Worm (Caenorhabditis elegans) whole organism, L2 larva: ENCODE results near the gene T02C12.5.

Experiments
- C34F6.9 ChIP-seq: fragments of 150-350 bp; optimal IDR thresholded peaks from 2 replicates; lab custom pipeline; 2014; ENCODE audit warnings: missing biosample characterization, missing genetic modification characterization
- F13H6.1 ChIP-seq: sonication (generic microtip); optimal IDR thresholded peaks from 2 replicates; lab custom pipeline; 2016; ENCODE audit warnings: missing genetic modification characterization, missing compliant biosample characterization
- R02D3.7 ChIP-seq: fragments of 150-350 bp; optimal IDR thresholded peaks from 2 replicates; lab custom pipeline; 2014; ENCODE audit warnings: missing biosample characterization, missing genetic modification characterization
- ZK546.5 ChIP-seq: sonication (generic microtip); optimal IDR thresholded peaks from 2 replicates; lab custom pipeline; 2017; ENCODE audit warnings: missing biosample characterization, missing genetic modification characterization
- alr-1 ChIP-seq: fragments of 150-350 bp; optimal IDR thresholded peaks from 2 replicates; lab custom pipeline; 2014; ENCODE audit warnings: missing biosample characterization, missing genetic modification characterization
- aly-2 ChIP-seq: fragments of 150-350 bp; optimal IDR thresholded peaks from 2 replicates; lab custom pipeline; 2014; ENCODE audit warnings: missing biosample characterization, missing genetic modification characterization
- ama-1 ChIP-seq: fragments of 150-350 bp; optimal IDR thresholded peaks from 2 replicates; lab custom pipeline; 2018; ENCODE audit warnings: inconsistent platforms
- blmp-1 ChIP-seq: sonication (generic microtip); optimal IDR thresholded peaks from 2 replicates; lab custom pipeline; 2017; ENCODE audit warnings: missing genetic modification characterization, mild to moderate bottlenecking, missing compliant biosample characterization, antibody characterized with exemption, moderate library complexity; ENCODE audit not compliant: insufficient read depth
- ceh-16 ChIP-seq: fragments of 150-350 bp; optimal IDR thresholded peaks from 2 replicates; lab custom pipeline; 2014; ENCODE audit warnings: missing biosample characterization, missing genetic modification characterization
- ceh-82 ChIP-seq: fragments of 150-350 bp; optimal IDR thresholded peaks from 2 replicates; lab custom pipeline; 2014; ENCODE audit warnings: missing biosample characterization, missing genetic modification characterization
- dmd-4 ChIP-seq: sonication (generic microtip); optimal IDR thresholded peaks from 2 replicates; lab custom pipeline; 2017; ENCODE audit warnings: missing biosample characterization, missing genetic modification characterization
- elt-1 ChIP-seq: fragments of 150-350 bp; optimal IDR thresholded peaks from 2 replicates; lab custom pipeline; 2014; ENCODE audit warnings: missing biosample characterization, missing genetic modification characterization
- elt-3 ChIP-seq: sonication (generic microtip); optimal IDR thresholded peaks from 2 replicates; lab custom pipeline; 2017; ENCODE audit warnings: missing biosample characterization, missing genetic modification characterization
- gmeb-1 ChIP-seq: fragments of 150-350 bp; optimal IDR thresholded peaks from 2 replicates; lab custom pipeline; 2014; ENCODE audit warnings: missing biosample characterization, missing genetic modification characterization
- lin-13 ChIP-seq: fragments of 150-350 bp; optimal IDR thresholded peaks from 2 replicates; lab custom pipeline; 2014; ENCODE audit warnings: missing biosample characterization, missing genetic modification reagents, missing genetic modification characterization
- lin-39 ChIP-seq: fragments of 150-350 bp; optimal IDR thresholded peaks from 2 replicates; lab custom pipeline; 2014; ENCODE audit warnings: missing biosample characterization, missing genetic modification reagents, missing genetic modification characterization
- mab-5 ChIP-seq: fragments of 150-350 bp; optimal IDR thresholded peaks from 2 replicates; lab custom pipeline; 2014; ENCODE audit warnings: missing biosample characterization, missing genetic modification characterization
- nhr-10 ChIP-seq: sonication (generic microtip); optimal IDR thresholded peaks from 2 replicates; lab custom pipeline; 2017; ENCODE audit warnings: missing biosample characterization, missing genetic modification characterization
- nhr-11 ChIP-seq: fragments of 150-350 bp; optimal IDR thresholded peaks from 2 replicates; lab custom pipeline; 2014; ENCODE audit warnings: missing biosample characterization, missing genetic modification characterization
- nhr-129 ChIP-seq: fragments of 150-350 bp; optimal IDR thresholded peaks from 2 replicates; lab custom pipeline; 2014; ENCODE audit warnings: missing biosample characterization, missing genetic modification characterization
- nhr-21 ChIP-seq: fragments of 150-350 bp; optimal IDR thresholded peaks from 2 replicates; lab custom pipeline; 2014; ENCODE audit warnings: missing biosample characterization, missing genetic modification characterization
- nhr-23 ChIP-seq: fragments of 150-350 bp; optimal IDR thresholded peaks from 2 replicates; lab custom pipeline; 2014; ENCODE audit warnings: missing biosample characterization, missing genetic modification reagents, missing genetic modification characterization
- nhr-237 ChIP-seq: fragments of 150-350 bp; optimal IDR thresholded peaks from 2 replicates; lab custom pipeline; 2014; ENCODE audit warnings: missing biosample characterization, missing genetic modification characterization
- nhr-25 ChIP-seq: fragments of 150-350 bp; sonication (generic microtip); optimal IDR thresholded peaks from 3 replicates; lab custom pipeline; 2014; ENCODE audit warnings: missing biosample characterization, missing genetic modification characterization
- nhr-77 ChIP-seq: fragments of 150-350 bp; optimal IDR thresholded peaks from 2 replicates; lab custom pipeline; 2014; ENCODE audit warnings: missing biosample characterization, missing genetic modification characterization
- peb-1 ChIP-seq: fragments of 150-350 bp; optimal IDR thresholded peaks from 2 replicates; lab custom pipeline; 2014; ENCODE audit warnings: missing biosample characterization, missing genetic modification characterization
- sem-4 ChIP-seq: fragments of 150-350 bp; optimal IDR thresholded peaks from 2 replicates; lab custom pipeline; 2014; ENCODE audit warnings: missing biosample characterization, missing genetic modification reagents, missing genetic modification characterization
- sma-3 ChIP-seq: sonication (generic microtip); optimal IDR thresholded peaks from 2 replicates; lab custom pipeline; 2016; ENCODE audit warnings: missing genetic modification reagents, missing genetic modification characterization, missing compliant biosample characterization
- sma-9 ChIP-seq, 2 experiments: fragments of 150-350 bp in 1 of 2; sonication (generic microtip) in 1 of 2; optimal IDR thresholded peaks; 2 replicates each; lab custom pipeline; 2014 to 2016; ENCODE audit warnings: missing genetic modification characterization in 2 of 2, mild to moderate bottlenecking in 1 of 2, missing biosample characterization in 1 of 2, missing compliant biosample characterization in 1 of 2, missing genetic modification reagents in 1 of 2, moderate library complexity in 1 of 2
- snpc-4 ChIP-seq: fragments of 150-350 bp; optimal IDR thresholded peaks from 2 replicates; lab custom pipeline; 2014; ENCODE audit warnings: missing biosample characterization, missing genetic modification characterization
- unc-39 ChIP-seq: fragments of 150-350 bp; optimal IDR thresholded peaks from 2 replicates; lab custom pipeline; 2014; ENCODE audit warnings: missing biosample characterization, missing genetic modification characterization
- unc-55 ChIP-seq: fragments of 150-350 bp; sonication (generic microtip); optimal IDR thresholded peaks from 3 replicates; lab custom pipeline; 2014; ENCODE audit warnings: missing biosample characterization, missing genetic modification reagents, missing genetic modification characterization
- unc-62 ChIP-seq: fragments of 150-350 bp; optimal IDR thresholded peaks from 2 replicates; lab custom pipeline; 2014; ENCODE audit warnings: missing biosample characterization, missing genetic modification reagents, missing genetic modification characterization
- zag-1 ChIP-seq: fragments of 150-350 bp; optimal IDR thresholded peaks from 2 replicates; lab custom pipeline; 2014; ENCODE audit warnings: missing biosample characterization, missing genetic modification characterization
- ztf-4 ChIP-seq: fragments of 150-350 bp; optimal IDR thresholded peaks from 2 replicates; lab custom pipeline; 2014; ENCODE audit warnings: missing biosample characterization, missing genetic modification characterization

Gene T02C12.5

DNA sequence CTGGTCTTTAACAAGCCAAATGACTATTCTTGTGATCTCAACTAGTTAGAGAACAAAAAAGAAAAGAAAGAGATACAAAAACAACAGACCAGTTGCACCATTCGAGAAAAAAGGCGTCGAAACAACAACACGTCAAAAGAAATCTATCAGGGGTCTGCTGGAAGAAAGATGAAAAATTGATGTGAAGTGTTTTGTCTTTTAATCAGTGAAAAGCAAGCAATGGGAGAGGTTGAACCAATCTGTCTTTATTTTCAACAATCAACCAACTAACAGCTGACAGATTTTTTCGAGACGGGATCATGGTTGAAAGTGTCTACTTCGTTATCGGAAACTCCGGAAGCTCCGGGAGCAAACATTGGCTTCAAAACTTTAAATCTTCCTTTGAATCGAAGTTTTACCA, 33.5 kb downstream of the T02C12.5 start:
- no peak for TF ChIP-seq elt-1 (tag; lab: Kevin White, UChicago)
- no peak for TF ChIP-seq gmeb-1 (tag; lab: Kevin White, UChicago)
- peak; percentile 37 for TF ChIP-seq nhr-129 (tag; lab: Kevin White, UChicago)
- no peak for TF ChIP-seq mab-5 (tag; lab: Kevin White, UChicago)
- TF ChIP-seq nhr-21 (tag; lab: Kevin White, UChicago), result no peak
- no peak for TF ChIP-seq unc-62 (GFP tag; lab: Kevin White, UChicago)
- TF ChIP-seq nhr-11 (tag; lab: Kevin White, UChicago), result no peak
- TF ChIP-seq lin-39 (tag; lab: Kevin White, UChicago), result no peak
- TF ChIP-seq unc-39 (tag; lab: Kevin White, UChicago), result no peak
- TF ChIP-seq sma-9 (GFP tag; optimal IDR thresholded peaks at IDR 0.05; lab: Kevin White, UChicago), result peak; percentile 4
- TF ChIP-seq sma-9 (tag; optimal IDR thresholded peaks at IDR 0.05; lab: Kevin White, UChicago), result no peak
- no peak for TF ChIP-seq zag-1 (tag; lab: Kevin White, UChicago)
- no peak for TF ChIP-seq peb-1 (tag; lab: Kevin White, UChicago)
- TF ChIP-seq aly-2 (tag; lab: Kevin White, UChicago), result no peak
- no peak for TF ChIP-seq ztf-4 (tag; lab: Kevin White, UChicago)
- no peak for TF ChIP-seq nhr-23

DNA sequence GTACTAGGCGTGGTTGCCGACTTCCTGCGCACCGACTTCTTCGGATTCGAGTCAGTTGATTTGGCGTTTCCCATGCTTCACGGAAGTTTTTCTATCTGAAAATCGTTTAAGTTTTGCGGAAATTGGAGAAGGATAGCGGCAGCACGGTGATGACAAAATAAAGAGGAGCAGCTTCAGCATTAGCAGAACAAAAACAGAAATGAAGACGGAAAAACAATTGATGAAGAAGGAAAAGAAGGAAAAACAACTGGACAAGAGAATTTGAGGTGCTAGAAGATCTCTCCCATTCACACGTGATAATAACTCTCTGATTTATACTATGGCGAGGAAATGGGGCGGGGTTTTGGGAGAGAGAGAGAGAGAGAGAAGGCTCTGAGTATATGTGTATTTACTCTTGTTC, 35.9 kb downstream of the T02C12.5 start, which contains the start of gene glb-11:
Gene glb-11, minus strand, starts transcription at position 101 of the 400 bp plus-strand sequence.
- no peak for TF ChIP-seq ZK546.5
- TF ChIP-seq ceh-16 (tag; lab: Kevin White, UChicago), result no peak
- no peak for TF ChIP-seq ama-1
- TF ChIP-seq nhr-23, result no peak
- no peak for TF ChIP-seq unc-39 (tag; lab: Kevin White, UChicago)
- no peak for TF ChIP-seq gmeb-1 (tag; lab: Kevin White, UChicago)
- no peak for TF ChIP-seq snpc-4 (tag; lab: Kevin White, UChicago)
- TF ChIP-seq elt-3 (tag; lab: Kevin White, UChicago), result no peak
- TF ChIP-seq blmp-1, result no peak
- no peak for TF ChIP-seq nhr-10 (tag; lab: Kevin White, UChicago)
- no peak for TF ChIP-seq zag-1 (tag; lab: Kevin White, UChicago)
- no peak for TF ChIP-seq R02D3.7

DNA sequence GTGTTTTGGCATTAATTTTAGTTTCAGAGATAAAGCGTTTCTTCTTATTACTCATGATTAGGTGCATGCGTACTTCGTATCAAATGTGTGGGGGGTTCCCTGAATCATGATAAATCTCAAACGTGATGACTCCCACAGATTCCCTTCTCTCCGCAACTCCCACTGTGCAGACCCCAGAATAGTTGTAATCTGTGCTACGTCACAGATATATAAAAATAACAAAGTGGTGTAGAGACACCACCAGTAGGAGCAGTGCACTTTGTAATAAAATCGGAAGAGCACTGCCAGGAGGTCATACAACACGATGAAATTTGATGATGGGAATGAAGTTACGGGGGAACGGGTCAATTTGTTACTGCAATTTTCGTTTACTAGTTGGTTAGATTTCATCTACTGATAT, 36.6 kb downstream of the T02C12.5 start:
- TF ChIP-seq elt-1 (tag; lab: Kevin White, UChicago) (no peak), dmd-4 (tag; lab: Kevin White, UChicago) (no peak), C34F6.9 (tag; lab: Kevin White, UChicago) (no peak), snpc-4 (tag; lab: Kevin White, UChicago) (no peak), nhr-129 (tag; lab: Kevin White, UChicago) (peak; percentile 13), unc-55 (GFP tag; lab: Kevin White, UChicago) (no peak), sma-3 (GFP tag; lab: Kevin White, UChicago) (no peak), F13H6.1 (peak; percentile 32), nhr-11 (tag; lab: Kevin White, UChicago) (no peak), alr-1 (tag; lab: Kevin White, UChicago) (no peak), sem-4 (tag; lab: Kevin White, UChicago) (no peak), peb-1 (tag; lab: Kevin White, UChicago) (no peak), sma-9 (GFP tag; optimal IDR thresholded peaks at IDR 0.05; lab: Kevin White, UChicago) (peak; percentile 79), sma-9 (tag; optimal IDR thresholded peaks at IDR 0.05; lab: Kevin White, UChicago) (no peak)

DNA sequence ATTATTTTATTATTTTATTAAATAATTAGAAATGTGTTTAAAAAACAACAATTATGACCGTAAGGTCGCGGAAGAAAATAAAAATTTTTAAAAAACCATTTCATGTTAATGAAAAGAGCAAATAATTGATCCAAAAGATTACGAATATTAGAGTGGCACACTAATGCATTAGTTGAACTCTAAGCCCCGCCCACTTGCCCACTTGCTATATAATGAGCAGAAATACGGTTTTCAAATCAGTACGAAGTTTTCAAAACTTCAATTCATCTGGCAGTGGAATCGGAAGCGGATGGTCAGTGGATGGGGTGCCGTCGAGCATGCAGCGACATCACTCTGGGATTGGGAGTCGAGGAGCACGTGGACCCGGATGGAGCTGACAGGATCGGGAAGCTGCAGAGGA, 40.2 kb downstream of the T02C12.5 start, which contains the start of gene C36E8.6:
Gene C36E8.6, plus strand, starts transcription at position 301 of the 400 bp plus-strand sequence.
- TF ChIP-seq zag-1 (tag; lab: Kevin White, UChicago) (no peak), ceh-82 (tag; lab: Kevin White, UChicago) (no peak), ceh-16 (tag; lab: Kevin White, UChicago) (no peak), sma-3 (GFP tag; lab: Kevin White, UChicago) (no peak), nhr-25 (tag; lab: Kevin White, UChicago) (no peak), aly-2 (tag; lab: Kevin White, UChicago) (no peak), F13H6.1 (no peak), lin-13 (no peak), nhr-77 (no peak), dmd-4 (tag; lab: Kevin White, UChicago) (no peak), nhr-10 (tag; lab: Kevin White, UChicago) (no peak), nhr-237 (tag; lab: Kevin White, UChicago) (no peak), unc-62 (GFP tag; lab: Kevin White, UChicago) (no peak), unc-39 (tag; lab: Kevin White, UChicago) (no peak), nhr-21 (tag; lab: Kevin White, UChicago) (no peak)
